Worm (Caenorhabditis elegans) whole organism, L4/young adult: ENCODE measurements around the gene cutl-18.

Experiments used
- W03F9.2 ChIP-seq: fragments of 150-350 bp; optimal IDR thresholded peaks from 2 replicates; lab custom pipeline; 2014; ENCODE audit warnings: missing biosample characterization, missing genetic modification characterization
- dao-5 ChIP-seq: sonication (generic microtip); optimal IDR thresholded peaks from 2 replicates; lab custom pipeline; 2016; ENCODE audit warnings: missing genotype, missing genetic modification characterization, moderate library complexity, missing compliant biosample characterization
- him-1 ChIP-seq: sonication (generic microtip); optimal IDR thresholded peaks from 2 replicates; lab custom pipeline; 2016; ENCODE audit warnings: missing genotype, missing genetic modification reagents, missing genetic modification characterization, missing compliant biosample characterization

DNA sequence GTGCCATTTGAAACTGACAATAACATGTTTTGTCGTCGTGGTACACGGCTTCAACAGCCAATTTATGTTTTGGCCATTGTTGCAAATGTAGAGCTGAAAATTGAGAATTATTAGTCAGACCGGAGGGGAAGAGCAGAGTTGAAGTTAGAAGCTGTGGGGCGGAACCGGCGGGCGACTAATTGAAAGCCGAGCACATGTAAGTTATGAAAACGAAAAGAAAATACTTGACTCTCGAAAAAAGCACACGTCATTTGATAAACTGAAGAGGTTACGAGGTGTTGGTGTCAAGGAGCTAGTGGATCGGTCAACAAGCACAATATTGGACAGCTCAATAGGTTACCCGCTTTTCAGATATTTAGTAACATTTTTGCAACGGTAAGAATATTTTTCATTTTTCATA is 49.4 kb upstream of the cutl-18 start, which contains the start of gene dop-5:
- TF ChIP-seq W03F9.2, result no peak
- no peak for TF ChIP-seq dao-5
- no peak for TF ChIP-seq him-1 (tag; lab: Kevin White, UChicago)
